Worm (Caenorhabditis elegans) whole organism, midembryonic: ENCODE data around the gene T25B9.12.

Experiments used
- T22C8.4 ChIP-seq: fragments of 200-800 bp; sonication (Bioruptor generic); IDR thresholded peaks from 2 replicates; pipeline ENCODE4 v1.3.6; 2022; ENCODE audit warnings: missing genetic modification characterization, missing compliant biosample characterization
- cog-1 ChIP-seq: sonication (generic microtip); optimal IDR thresholded peaks from 2 replicates; lab custom pipeline; 2016; ENCODE audit warnings: missing genetic modification characterization, missing compliant biosample characterization
- flt-1 ChIP-seq: fragments of 200-800 bp; sonication (Bioruptor generic); IDR thresholded peaks from 2 replicates; pipeline ENCODE4 v1.3.6; 2022; ENCODE audit warnings: missing genetic modification characterization, missing compliant biosample characterization
- klf-2 ChIP-seq: fragments of 200-800 bp; sonication (Bioruptor generic); conservative IDR thresholded peaks from 2 replicates; pipeline ENCODE4 v1.3.6; 2022; ENCODE audit warnings: missing genetic modification reagents, missing genetic modification characterization, missing compliant biosample characterization
- ref-1 ChIP-seq: fragments of 200-800 bp; sonication (Bioruptor generic); conservative IDR thresholded peaks from 2 replicates; pipeline ENCODE4 v1.3.6; 2022; ENCODE audit warnings: missing genetic modification reagents, missing genetic modification characterization, missing compliant biosample characterization
- tab-1 ChIP-seq: fragments of 200-800 bp; sonication (Bioruptor generic); IDR thresholded peaks from 2 replicates; pipeline ENCODE4 v1.3.6; 2022; ENCODE audit warnings: missing genetic modification characterization, missing compliant biosample characterization
- ztf-23 ChIP-seq: fragments of 200-800 bp; sonication (Bioruptor generic); IDR thresholded peaks from 2 replicates; pipeline ENCODE4 v1.3.6; 2022; ENCODE audit warnings: missing genetic modification reagents, missing genetic modification characterization, missing compliant biosample characterization
- ztf-29 ChIP-seq: fragments of 200-800 bp; sonication (Bioruptor generic); IDR thresholded peaks from 2 replicates; pipeline ENCODE4 v1.3.6; 2022; ENCODE audit warnings: missing genetic modification reagents, missing genetic modification characterization, missing compliant biosample characterization

- TF ChIP-seq klf-2 (GFP tag; lab: Robert Waterston, UW) (no peak), cog-1 (tag; lab: Kevin White, UChicago) (no peak), T22C8.4 (GFP tag; lab: Robert Waterston, UW) (no peak), flt-1 (GFP tag; lab: Robert Waterston, UW) (no peak), tab-1 (no peak), ztf-23 (GFP tag; lab: Robert Waterston, UW) (no peak), ztf-29 (GFP tag; lab: Robert Waterston, UW) (no peak), ref-1 (GFP tag; lab: Robert Waterston, UW) (no peak)
These were observed 8.7 kb downstream of the T25B9.12 start, which contains the start of gene inpp-1 for ce11 chrIV:10773811-10774210.
